Worm (Caenorhabditis elegans) whole organism, late embryonic: Measurements from ENCODE around the gene Y41C4A.21.

Source experiments
- C08G9.2 ChIP-seq: sonication (generic microtip); optimal IDR thresholded peaks from 2 replicates; lab custom pipeline; 2016; ENCODE audit warnings: mild to moderate bottlenecking, missing genetic modification characterization, moderate library complexity, missing compliant biosample characterization
- dmd-4 ChIP-seq: sonication (generic microtip); optimal IDR thresholded peaks from 2 replicates; lab custom pipeline; 2016; ENCODE audit warnings: borderline replicate concordance, missing genetic modification characterization, missing compliant biosample characterization
- fkh-10 ChIP-seq: fragments of 150-350 bp; optimal IDR thresholded peaks from 2 replicates; lab custom pipeline; 2014; ENCODE audit warnings: missing biosample characterization, missing genetic modification reagents, missing genetic modification characterization
- hlh-15 ChIP-seq: sonication (generic microtip); optimal IDR thresholded peaks from 2 replicates; lab custom pipeline; 2016; ENCODE audit warnings: missing genetic modification characterization, missing compliant biosample characterization

DNA sequence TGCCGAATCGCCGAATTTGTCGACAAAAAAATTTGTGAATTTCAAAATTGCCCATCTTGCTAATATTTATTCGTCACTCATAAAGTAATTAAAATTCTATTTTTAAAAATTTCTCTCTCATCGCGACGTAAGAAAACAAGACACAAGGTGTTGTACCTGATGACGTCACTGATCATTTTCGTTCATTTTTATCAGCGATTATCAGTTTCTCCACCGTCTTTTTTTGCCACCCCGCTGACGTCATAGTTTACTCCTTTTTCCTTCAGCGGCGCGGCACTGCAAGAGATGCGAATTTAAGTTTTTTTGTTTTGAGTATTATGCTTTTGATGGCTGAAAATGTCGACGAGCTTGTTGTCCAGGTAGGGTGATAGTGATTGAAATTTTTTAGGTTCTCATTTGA is 47.4 kb upstream of the Y41C4A.21 start:
- TF ChIP-seq hlh-15 (tag; lab: Kevin White, UChicago) (no peak), C08G9.2 (tag; lab: Kevin White, UChicago) (no peak), fkh-10 (GFP tag; lab: Kevin White, UChicago) (no peak), dmd-4 (no peak)
